Fruit fly (Drosophila melanogaster) whole organism, larva: Measurements from ENCODE around the gene CG7213.

ENCODE experiments used
- noc ChIP-seq: fragments of 200-800 bp; sonication (Bioruptor generic); optimal IDR thresholded peaks from 3 replicates; lab custom pipeline; 2019; ENCODE audit warnings: missing biosample characterization, mild to moderate bottlenecking, missing genetic modification characterization, moderate library complexity

Gene CG7213

dm6 chr3L:8202317-8202842 is 38.0 kb downstream of the CG7213 start, which contains the start of the genes CG7366 and CG13679:
CG7366 (minus strand) TSS chr3L:8202417.
CG13679 (plus strand) TSS chr3L:8202792.
- no peak for TF ChIP-seq noc

dm6 chr3L:8197779-8198279 is 42.6 kb downstream of the CG7213 start, which contains the start of the genes UbcE2M and Dhps:
UbcE2M (minus strand) TSS chr3L:8197987.
Dhps (plus strand) TSS chr3L:8198207.
- TF ChIP-seq noc: peak; percentile 83

dm6 chr3L:8193016-8193415 is 47.4 kb downstream of the CG7213 start, which contains the start of gene CG7387:
CG7387 (minus strand) TSS chr3L:8193116.
- no peak for TF ChIP-seq noc

- TF ChIP-seq noc: no peak
Observed at dm6 chr3L:8191042-8191613, 49.3 kb downstream of the CG7213 start, which contains the start of gene MED24. MED24 (plus strand) TSS chr3L:8191270.

dm6 chr3L:8189234-8189633 is 51.2 kb downstream of the CG7213 start:
- TF ChIP-seq noc: no peak

- TF ChIP-seq noc: no peak
Observed at dm6 chr3L:8187397-8187811, 53.0 kb downstream of the CG7213 start.

- peak; percentile 89 for TF ChIP-seq noc
Observed at dm6 chr3L:8186627-8187396, 53.6 kb downstream of the CG7213 start, which contains the start of the genes ERR and Atg18a. ERR (minus strand) TSS chr3L:8186671. Atg18a (plus strand) TSS chr3L:8186857.

- TF ChIP-seq noc: peak; percentile 91
Observed at dm6 chr3L:8185263-8186227, 54.9 kb downstream of the CG7213 start.
